Worm (Caenorhabditis elegans): Measurements from ENCODE around the gene F31A3.3.
A peak's percentile ranks its signal among the peaks of the same experiment; 100 is the strongest.

Gene F31A3.3

ce11 chrX:17505547-17506181 is 28.2 kb downstream of the F31A3.3 start (continued):
- TF ChIP-seq mbf-1 (tag; optimal IDR thresholded peaks at IDR 0.05) (no peak), ama-1 (optimal IDR thresholded peaks at IDR 0.05) (no peak), lin-39 (tag; optimal IDR thresholded peaks at IDR 0.05) (no peak), ZK546.5 (tag; optimal IDR thresholded peaks at IDR 0.05) (no peak), mab-5 (tag; optimal IDR thresholded peaks at IDR 0.05) (peak; percentile 74), alr-1 (tag; optimal IDR thresholded peaks at IDR 0.05) (no peak), zag-1 (tag; optimal IDR thresholded peaks at IDR 0.05) (peak; percentile 90), F13H6.1 (tag; optimal IDR thresholded peaks at IDR 0.05) (peak; percentile 99), sma-3 (GFP tag; optimal IDR thresholded peaks at IDR 0.05) (peak; percentile 77), egl-27 (tag; optimal IDR thresholded peaks at IDR 0.05) (peak; percentile 92), dmd-4 (tag; optimal IDR thresholded peaks at IDR 0.05) (no peak), peb-1 (tag; optimal IDR thresholded peaks at IDR 0.05) (no peak), aly-2 (tag; optimal IDR thresholded peaks at IDR 0.05) (no peak)

ce11 chrX:17504447-17504846 is 29.4 kb downstream of the F31A3.3 start:
- TF ChIP-seq mdl-1 (tag; optimal IDR thresholded peaks at IDR 0.05) (no peak), C34F6.9 (tag; optimal IDR thresholded peaks at IDR 0.05) (no peak), snpc-4 (tag; optimal IDR thresholded peaks at IDR 0.05) (no peak), lsy-2 (tag; optimal IDR thresholded peaks at IDR 0.05) (peak in 1 of 2 experiments; percentile 30), F13H6.1 (tag; optimal IDR thresholded peaks at IDR 0.05) (peak; percentile 26), fos-1 (tag; optimal IDR thresholded peaks at IDR 0.05) (peak; percentile 35), mab-5 (tag; optimal IDR thresholded peaks at IDR 0.05) (no peak), crh-2 (tag; optimal IDR thresholded peaks at IDR 0.05) (peak; percentile 55), nhr-11 (tag; optimal IDR thresholded peaks at IDR 0.05) (no peak), sma-9 (GFP tag; optimal IDR thresholded peaks at IDR 0.05) (peak; percentile 73), sma-9 (tag; optimal IDR thresholded peaks at IDR 0.05) (no peak)

ce11 chrX:17502246-17502645 is 31.6 kb downstream of the F31A3.3 start:
- TF ChIP-seq elt-3 (tag; optimal IDR thresholded peaks at IDR 0.05) (no peak), sma-9 (GFP tag; optimal IDR thresholded peaks at IDR 0.05) (peak; percentile 41), sma-9 (tag; optimal IDR thresholded peaks at IDR 0.05) (no peak)

- TF ChIP-seq nhr-237 (tag; optimal IDR thresholded peaks at IDR 0.05) (no peak), unc-55 (GFP tag; optimal IDR thresholded peaks at IDR 0.05) (no peak), crh-2 (tag; optimal IDR thresholded peaks at IDR 0.05) (no peak), Y55F3AM.14 (GFP tag; optimal IDR thresholded peaks at IDR 0.05) (no peak), nhr-12 (tag; optimal IDR thresholded peaks at IDR 0.05) (no peak), nhr-77 (tag; optimal IDR thresholded peaks at IDR 0.05) (no peak), dmd-4 (tag; optimal IDR thresholded peaks at IDR 0.05) (no peak), elt-1 (tag; optimal IDR thresholded peaks at IDR 0.05) (no peak)
Measured at ce11 chrX:17486735-17487134, 47.1 kb downstream of the F31A3.3 start, which contains the start of gene npr-24. Gene npr-24, minus strand, starts transcription at chrX:17486835.

Measured in whole organism, L2 larva.